Fruit fly (Drosophila melanogaster) whole organism, pupa: ENCODE data around the gene CG7607.

Source experiments
- CG10348 ChIP-seq: fragments of 200-800 bp; sonication (Bioruptor generic); IDR thresholded peaks from 2 replicates; pipeline ENCODE4 v1.3.6; 2022; ENCODE audit warnings: missing biosample characterization, missing genetic modification characterization
- CG12605 ChIP-seq: fragments of 200-800 bp; sonication (Bioruptor generic); IDR thresholded peaks from 2 replicates; pipeline ENCODE4 v1.3.6; 2022; ENCODE audit warnings: missing biosample characterization, missing genetic modification characterization
- CG13204 ChIP-seq: fragments of 200-800 bp; sonication (Bioruptor generic); optimal IDR thresholded peaks from 2 replicates; lab custom pipeline; 2018; ENCODE audit warnings: missing biosample characterization, mild to moderate bottlenecking, missing genetic modification characterization, moderate library complexity
- CG14655 ChIP-seq: fragments of 200-800 bp; sonication (Bioruptor generic); optimal IDR thresholded peaks from 3 replicates; lab custom pipeline; 2017; ENCODE audit warnings: mild to moderate bottlenecking, missing biosample characterization, missing genetic modification reagents, missing genetic modification characterization
- CG15710 ChIP-seq: fragments of 200-800 bp; sonication (Bioruptor generic); optimal IDR thresholded peaks from 2 replicates; lab custom pipeline; 2018; ENCODE audit warnings: missing biosample characterization, mild to moderate bottlenecking, missing genetic modification characterization, moderate library complexity
- CG17806 ChIP-seq: fragments of 200-800 bp; sonication (Bioruptor generic); optimal IDR thresholded peaks from 2 replicates; lab custom pipeline; 2018; ENCODE audit warnings: missing biosample characterization, mild to moderate bottlenecking, missing genetic modification characterization, moderate library complexity
- CG32121 ChIP-seq: fragments of 200-800 bp; sonication (Bioruptor generic); IDR thresholded peaks from 2 replicates; pipeline ENCODE4 v1.3.6; 2022; ENCODE audit warnings: missing biosample characterization, missing genetic modification characterization
- CG34367 ChIP-seq: fragments of 200-800 bp; sonication (Bioruptor generic); optimal IDR thresholded peaks from 2 replicates; lab custom pipeline; 2018; ENCODE audit warnings: missing biosample characterization, mild to moderate bottlenecking, missing genetic modification characterization
- CG4496 ChIP-seq: fragments of 200-800 bp; sonication (Bioruptor generic); IDR thresholded peaks from 3 replicates; pipeline ENCODE4 v1.3.6; 2022; ENCODE audit warnings: missing biosample characterization, missing genetic modification characterization
- CG8159 ChIP-seq: fragments of 200-800 bp; sonication (Bioruptor generic); optimal IDR thresholded peaks from 3 replicates; lab custom pipeline; 2018; ENCODE audit warnings: missing biosample characterization, mild to moderate bottlenecking, missing genetic modification characterization, moderate library complexity
- CG8301 ChIP-seq: fragments of 200-800 bp; sonication (Bioruptor generic); optimal IDR thresholded peaks from 2 replicates; lab custom pipeline; 2018; ENCODE audit warnings: missing biosample characterization, mild to moderate bottlenecking, missing genetic modification characterization
- CG9948 ChIP-seq: fragments of 200-800 bp; sonication (Bioruptor generic); optimal IDR thresholded peaks from 2 replicates; lab custom pipeline; 2018; ENCODE audit warnings: missing biosample characterization, mild to moderate bottlenecking, missing genetic modification characterization, moderate library complexity
- D1 ChIP-seq: fragments of 200-800 bp; sonication (Bioruptor generic); optimal IDR thresholded peaks from 2 replicates; lab custom pipeline; 2018; ENCODE audit warnings: missing biosample characterization, mild to moderate bottlenecking, missing genetic modification characterization, moderate library complexity
- EcR ChIP-seq: fragments of 200-800 bp; sonication (Bioruptor generic); optimal IDR thresholded peaks from 3 replicates; lab custom pipeline; 2019; ENCODE audit warnings: missing biosample characterization, missing genetic modification characterization, mild to moderate bottlenecking, moderate library complexity, missing genetic modification reagents
- Ets98B ChIP-seq: fragments of 200-800 bp; sonication (Bioruptor generic); IDR thresholded peaks from 2 replicates; pipeline ENCODE4 v1.3.6; 2022; ENCODE audit warnings: missing biosample characterization, missing genetic modification characterization
- Pif1A ChIP-seq: fragments of 200-800 bp; sonication (Bioruptor generic); optimal IDR thresholded peaks from 3 replicates; lab custom pipeline; 2016; ENCODE audit warnings: missing biosample characterization, missing genetic modification characterization
- Pif1B ChIP-seq: fragments of 200-800 bp; sonication (Bioruptor generic); optimal IDR thresholded peaks from 3 replicates; lab custom pipeline; 2016; ENCODE audit warnings: missing biosample characterization, missing genetic modification characterization
- Snoo ChIP-seq: fragments of 200-800 bp; sonication (Bioruptor generic); optimal IDR thresholded peaks from 3 replicates; lab custom pipeline; 2017; ENCODE audit warnings: missing biosample characterization, mild to moderate bottlenecking, missing genetic modification characterization, inconsistent platforms
- fd96Ca ChIP-seq: fragments of 200-800 bp; sonication (Bioruptor generic); IDR thresholded peaks from 3 replicates; pipeline ENCODE4 v1.3.6; 2022; ENCODE audit warnings: missing biosample characterization, missing genetic modification characterization
- gl ChIP-seq: fragments of 200-800 bp; sonication (Bioruptor generic); optimal IDR thresholded peaks from 2 replicates; lab custom pipeline; 2018; ENCODE audit warnings: missing biosample characterization, mild to moderate bottlenecking, missing genetic modification characterization
- rn ChIP-seq: fragments of 200-800 bp; sonication (Bioruptor generic); IDR thresholded peaks from 2 replicates; pipeline ENCODE4 v1.3.6; 2022; ENCODE audit warnings: missing biosample characterization, missing genetic modification characterization

CG7607 gene

dm6 chr3L:11197291-11198021, 2.0 kb upstream of the CG7607 start, which contains the start of gene GlcAT-P:
Gene GlcAT-P (minus strand): TSS chr3L:11197536.
- peak; percentile 22 for TF ChIP-seq Snoo (tag; lab: Kevin White, UChicago)
- peak; percentile 58 for TF ChIP-seq CG15710 (tag; lab: Kevin White, UChicago)
- peak; percentile 53; the same call in 1 of the 2 replicates for TF ChIP-seq rn (GFP tag; lab: Robert Waterston, UW)
- TF ChIP-seq CG17806 (tag; lab: Kevin White, UChicago) = peak; percentile 68
- no peak for TF ChIP-seq CG13204 (GFP tag; lab: Kevin White, UChicago)
- peak; percentile 71 for TF ChIP-seq Ets98B
- peak; percentile 22 for TF ChIP-seq Pif1B (GFP tag; lab: Kevin White, UChicago)
- peak; percentile 63 for TF ChIP-seq CG34367 (tag; lab: Kevin White, UChicago)
- TF ChIP-seq D1 = peak; percentile 87
- peak; percentile 87 for TF ChIP-seq CG32121 (GFP tag; lab: Robert Waterston, UW)
- peak; percentile 9 for TF ChIP-seq Pif1A (GFP tag; lab: Kevin White, UChicago)
- TF ChIP-seq CG8159 (tag; lab: Kevin White, UChicago) = peak; percentile 80
- peak; percentile 59 for TF ChIP-seq CG9948
- TF ChIP-seq CG14655 (GFP tag; lab: Kevin White, UChicago) = peak; percentile 67
- no peak for TF ChIP-seq fd96Ca
- TF ChIP-seq CG10348 (GFP tag; lab: Robert Waterston, UW) = no peak
- peak; percentile 35 for TF ChIP-seq CG8301 (tag; lab: Kevin White, UChicago)
- no peak for TF ChIP-seq EcR (GFP tag; lab: Kevin White, UChicago)
- TF ChIP-seq CG4496 (GFP tag; lab: Robert Waterston, UW) = peak; percentile 53; the same call in 2 of the 3 replicates
- TF ChIP-seq gl = no peak
- TF ChIP-seq CG12605 = peak; percentile 31; the same call in 1 of the 2 replicates

- TF ChIP-seq CG15710 (tag; lab: Kevin White, UChicago) = no peak
- TF ChIP-seq CG4496 (GFP tag; lab: Robert Waterston, UW) = no peak
- no peak for TF ChIP-seq CG32121 (GFP tag; lab: Robert Waterston, UW)
- peak; percentile 67 for TF ChIP-seq EcR (GFP tag; lab: Kevin White, UChicago)
- no peak for TF ChIP-seq CG17806 (tag; lab: Kevin White, UChicago)
- TF ChIP-seq rn (GFP tag; lab: Robert Waterston, UW) = no peak
- TF ChIP-seq CG10348 (GFP tag; lab: Robert Waterston, UW) = no peak
These were observed 1.0 kb upstream of the CG7607 start for dm6 chr3L:11198375-11198774.

dm6 chr3L:11201051-11201450, 1.6 kb downstream of the CG7607 start, which contains the start of gene nkt:
Gene nkt (plus strand): TSS chr3L:11201351.
- no peak for TF ChIP-seq CG15710 (tag; lab: Kevin White, UChicago)
- TF ChIP-seq CG10348 (GFP tag; lab: Robert Waterston, UW) = no peak
- no peak for TF ChIP-seq rn (GFP tag; lab: Robert Waterston, UW)
- TF ChIP-seq CG13204 (GFP tag; lab: Kevin White, UChicago) = no peak
- no peak for TF ChIP-seq CG9948
- no peak for TF ChIP-seq Snoo (tag; lab: Kevin White, UChicago)
- TF ChIP-seq CG32121 (GFP tag; lab: Robert Waterston, UW) = no peak
- no peak for TF ChIP-seq D1
- TF ChIP-seq CG14655 (GFP tag; lab: Kevin White, UChicago) = no peak
- no peak for TF ChIP-seq CG34367 (tag; lab: Kevin White, UChicago)
- no peak for TF ChIP-seq fd96Ca
- no peak for TF ChIP-seq Pif1A (GFP tag; lab: Kevin White, UChicago)
- TF ChIP-seq CG8301 (tag; lab: Kevin White, UChicago) = no peak
- no peak for TF ChIP-seq EcR (GFP tag; lab: Kevin White, UChicago)
- TF ChIP-seq Pif1B (GFP tag; lab: Kevin White, UChicago) = no peak

- TF ChIP-seq Ets98B (no peak), CG13204 (GFP tag; lab: Kevin White, UChicago) (no peak), CG14655 (GFP tag; lab: Kevin White, UChicago) (no peak), Pif1A (GFP tag; lab: Kevin White, UChicago) (no peak), Pif1B (GFP tag; lab: Kevin White, UChicago) (no peak), CG8301 (tag; lab: Kevin White, UChicago) (no peak), rn (GFP tag; lab: Robert Waterston, UW) (no peak)
These were observed 4.5 kb downstream of the CG7607 start for dm6 chr3L:11203820-11204449.

- TF ChIP-seq CG9948 (no peak), Pif1A (GFP tag; lab: Kevin White, UChicago) (no peak), CG10348 (GFP tag; lab: Robert Waterston, UW) (no peak), Snoo (tag; lab: Kevin White, UChicago) (no peak), gl (no peak), CG13204 (GFP tag; lab: Kevin White, UChicago) (no peak), CG34367 (tag; lab: Kevin White, UChicago) (no peak), CG4496 (GFP tag; lab: Robert Waterston, UW) (no peak), CG14655 (GFP tag; lab: Kevin White, UChicago) (no peak), rn (GFP tag; lab: Robert Waterston, UW) (no peak)
- TF ChIP-seq, all 21 proteins: peak for 0
These were observed 5.4 kb downstream of the CG7607 start for dm6 chr3L:11204852-11205251.
